Worm (Caenorhabditis elegans) whole organism, early embryonic: Measurements from ENCODE around the gene fbxc-43.

Experiments used
- ama-1 ChIP-seq: fragments of 150-350 bp; optimal IDR thresholded peaks from 2 replicates; lab custom pipeline; 2014
- ceh-13 ChIP-seq: fragments of 200-800 bp; sonication (Bioruptor generic); optimal IDR thresholded peaks from 2 replicates; lab custom pipeline; 2018; ENCODE audit warnings: mild to moderate bottlenecking, missing genetic modification characterization, missing compliant biosample characterization
- flt-1 ChIP-seq: fragments of 200-800 bp; sonication (Bioruptor generic); IDR thresholded peaks from 2 replicates; pipeline ENCODE4 v1.3.6; 2022; ENCODE audit warnings: missing genetic modification characterization, missing compliant biosample characterization
- hmbx-1 ChIP-seq: sonication (generic microtip); optimal IDR thresholded peaks from 2 replicates; lab custom pipeline; 2016; ENCODE audit warnings: mild to moderate bottlenecking, missing genetic modification characterization, missing compliant biosample characterization
- hmg-4 ChIP-seq: fragments of 200-800 bp; sonication (Bioruptor generic); optimal IDR thresholded peaks from 2 replicates; lab custom pipeline; 2018; ENCODE audit warnings: mild to moderate bottlenecking, missing genetic modification characterization, missing compliant biosample characterization
- pes-1 ChIP-seq: fragments of 200-800 bp; sonication (Bioruptor generic); IDR thresholded peaks from 2 replicates; pipeline ENCODE4 v1.3.6; 2022; ENCODE audit warnings: missing genetic modification reagents, missing genetic modification characterization, missing compliant biosample characterization
- scrt-1 ChIP-seq: fragments of 200-800 bp; sonication (Bioruptor generic); IDR thresholded peaks from 2 replicates; pipeline ENCODE4 v1.3.6; 2022; ENCODE audit warnings: missing genetic modification characterization, missing compliant biosample characterization
- tbx-11 ChIP-seq: fragments of 200-800 bp; sonication (Bioruptor generic); IDR thresholded peaks from 2 replicates; pipeline ENCODE4 v1.3.6; 2022; ENCODE audit warnings: missing genetic modification characterization, missing compliant biosample characterization
- tbx-37 ChIP-seq: fragments of 200-800 bp; sonication (Bioruptor generic); conservative IDR thresholded peaks from 2 replicates; pipeline ENCODE4 v1.3.6; 2022; ENCODE audit warnings: missing genetic modification reagents, missing genetic modification characterization, missing compliant biosample characterization
- tra-4 ChIP-seq: sonication (generic microtip); optimal IDR thresholded peaks from 2 replicates; lab custom pipeline; 2017; ENCODE audit warnings: missing genetic modification characterization, missing compliant biosample characterization

DNA sequence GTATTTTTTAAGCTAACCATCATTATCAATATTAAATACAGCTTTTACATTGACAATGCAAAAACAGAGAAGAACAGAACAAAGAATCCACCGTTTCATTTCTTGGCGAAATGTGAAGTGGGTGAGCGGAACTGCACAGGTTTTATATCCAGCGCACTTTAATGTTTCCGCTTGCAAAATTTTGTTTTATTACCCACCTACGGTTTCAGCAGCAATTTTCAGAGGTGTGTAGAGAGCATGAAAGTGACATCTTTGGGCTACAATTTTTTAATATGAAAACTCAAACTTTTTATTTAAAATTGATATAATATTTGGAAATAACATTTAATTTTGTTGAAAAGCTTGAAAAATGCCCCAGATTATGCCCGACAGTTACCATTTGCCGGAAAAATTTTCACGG, 22.9 kb upstream of the fbxc-43 start, which contains the start of gene clec-135:
- TF ChIP-seq ama-1 (lab: Kevin White, UChicago), result no peak
- no peak for TF ChIP-seq tbx-11 (GFP tag; lab: Robert Waterston, UW)
- no peak for TF ChIP-seq tbx-37
- no peak for TF ChIP-seq hmg-4 (GFP tag; lab: Kevin White, UChicago)
- no peak for TF ChIP-seq scrt-1 (GFP tag; lab: Robert Waterston, UW)
- no peak for TF ChIP-seq flt-1 (GFP tag; lab: Robert Waterston, UW)
- TF ChIP-seq tra-4, result no peak
- TF ChIP-seq pes-1, result no peak
- no peak for TF ChIP-seq hmbx-1 (tag; lab: Kevin White, UChicago)
- TF ChIP-seq ceh-13 (GFP tag; lab: Kevin White, UChicago), result no peak
